Worm (Caenorhabditis elegans): ENCODE results near the gene gpa-6.

- TF ChIP-seq pha-4 (tag; optimal IDR thresholded peaks at IDR 0.05) (no peak), C08G9.2 (tag; optimal IDR thresholded peaks at IDR 0.05) (no peak), K02D7.2 (tag; optimal IDR thresholded peaks at IDR 0.05) (no peak), ceh-2 (tag; optimal IDR thresholded peaks at IDR 0.05) (no peak), fkh-6 (tag; optimal IDR thresholded peaks at IDR 0.05) (no peak), pha-2 (tag; optimal IDR thresholded peaks at IDR 0.05) (no peak), tbx-7 (tag; optimal IDR thresholded peaks at IDR 0.05) (no peak), sox-4 (tag; optimal IDR thresholded peaks at IDR 0.05) (no peak), ets-4 (tag; optimal IDR thresholded peaks at IDR 0.05) (no peak), ama-1 (optimal IDR thresholded peaks at IDR 0.05) (no peak), dve-1 (tag; optimal IDR thresholded peaks at IDR 0.05) (no peak), ceh-18 (tag; optimal IDR thresholded peaks at IDR 0.05) (no peak), F13H6.1 (tag; optimal IDR thresholded peaks at IDR 0.05) (no peak)
Observed at ce11 chrX:13232259-13232658, 41.2 kb downstream of the gpa-6 start, which contains the start of gene bgnt-1.5.

All from whole organism, late embryonic.